Worm (Caenorhabditis elegans): ENCODE measurements around the gene C06B8.2.

ce11 chrV:15448865-15449264 lies 29.7 kb downstream of the C06B8.2 start, which contains the start of gene T26H5.14:
- no peak for TF ChIP-seq ama-1 (optimal IDR thresholded peaks at IDR 0.05)
- TF ChIP-seq aha-1 (tag), result no peak
- no peak for TF ChIP-seq lin-29 (GFP tag; IDR thresholded peaks at IDR 0.05)
- no peak for TF ChIP-seq ceh-82 (tag; optimal IDR thresholded peaks at IDR 0.05)
- TF ChIP-seq nhr-237 (tag; optimal IDR thresholded peaks at IDR 0.05), result no peak
- TF ChIP-seq nhr-77 (tag; optimal IDR thresholded peaks at IDR 0.05), result no peak
- no peak for TF ChIP-seq pha-4 (GFP tag; IDR thresholded peaks at IDR 0.05)
- TF ChIP-seq pha-4 (tag; optimal IDR thresholded peaks at IDR 0.05), result no peak

Measured in whole organism, L4 larva.